Fruit fly (Drosophila melanogaster) whole organism, wandering third instar larva: ENCODE data around the gene CG33223.

ENCODE experiments used
- CrebA ChIP-seq: fragments of 200-800 bp; sonication (Bioruptor generic); optimal IDR thresholded peaks from 2 replicates; lab custom pipeline; 2016; ENCODE audit warnings: missing biosample characterization, mild to moderate bottlenecking, missing genetic modification characterization, borderline replicate concordance
- Hr78 ChIP-seq: fragments of >200 bp; optimal IDR thresholded peaks from 2 replicates; lab custom pipeline; 2017; ENCODE audit warnings: missing biosample characterization, missing genetic modification characterization
- Myc ChIP-seq: fragments of >200 bp; optimal IDR thresholded peaks from 2 replicates; lab custom pipeline; 2017
- N ChIP-seq: fragments of >200 bp; optimal IDR thresholded peaks from 2 replicates; lab custom pipeline; 2018; ENCODE audit warnings: missing biosample characterization, missing external identifiers, missing genetic modification characterization
- OdsH ChIP-seq: fragments of 200-800 bp; sonication (Bioruptor generic); optimal IDR thresholded peaks from 2 replicates; lab custom pipeline; 2016; ENCODE audit warnings: missing biosample characterization, mild to moderate bottlenecking, missing genetic modification characterization
- br ChIP-seq: fragments of 200-800 bp; sonication (Bioruptor generic); optimal IDR thresholded peaks from 2 replicates; lab custom pipeline; 2016; ENCODE audit warnings: missing biosample characterization, missing genetic modification characterization
- dmrt93B ChIP-seq: fragments of 200-800 bp; sonication (Bioruptor generic); optimal IDR thresholded peaks from 2 replicates; lab custom pipeline; 2018; ENCODE audit warnings: missing biosample characterization, mild to moderate bottlenecking, missing genetic modification characterization
- ey ChIP-seq: fragments of 200-800 bp; sonication (Bioruptor generic); optimal IDR thresholded peaks from 2 replicates; lab custom pipeline; 2016; ENCODE audit warnings: missing biosample characterization, missing genetic modification characterization
- foxo ChIP-seq, 2 experiments: fragments of 200-800 bp; sonication (Bioruptor generic); optimal IDR thresholded peaks; 2 replicates in 1 of 2; 3 replicates in 1 of 2; lab custom pipeline; 2016 to 2017; ENCODE audit warnings: missing biosample characterization in 2 of 2, missing genetic modification characterization in 2 of 2
- fru ChIP-seq: fragments of 200-800 bp; sonication (Bioruptor generic); optimal IDR thresholded peaks from 3 replicates; lab custom pipeline; 2016; ENCODE audit warnings: missing biosample characterization, mild to moderate bottlenecking, missing genetic modification characterization
- jim ChIP-seq: fragments of 175-275, 200-325 bp; sonication (Bioruptor generic); optimal IDR thresholded peaks from 2 replicates; lab custom pipeline; 2016; ENCODE audit warnings: missing biosample characterization, mild to moderate bottlenecking, missing genetic modification characterization
- lola ChIP-seq: fragments of >200 bp; optimal IDR thresholded peaks from 2 replicates; lab custom pipeline; 2017; ENCODE audit warnings: missing biosample characterization, missing genetic modification characterization
- pan ChIP-seq: fragments of >200 bp; optimal IDR thresholded peaks from 2 replicates; lab custom pipeline; 2017
- usp ChIP-seq: fragments of >200 bp; optimal IDR thresholded peaks from 2 replicates; lab custom pipeline; 2017; ENCODE audit warnings: missing biosample characterization, missing genetic modification characterization

DNA sequence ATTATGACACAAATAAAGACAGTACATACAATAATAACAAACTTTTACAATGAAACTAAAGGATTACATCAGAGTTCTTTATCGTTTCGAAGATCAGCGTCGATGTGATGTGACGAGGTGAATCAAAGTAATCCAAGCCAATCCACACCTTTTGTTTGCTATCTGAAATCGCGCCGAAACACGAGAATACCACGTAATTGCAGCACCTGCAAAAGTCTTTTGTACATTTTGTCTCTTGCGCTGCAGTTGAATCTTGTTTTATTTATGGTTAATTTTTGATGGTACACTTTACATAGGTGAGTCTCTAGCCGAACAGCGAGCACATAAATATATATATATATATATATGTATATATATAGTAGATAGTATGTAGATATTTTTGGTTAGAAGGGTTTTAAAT is 1.1 kb upstream of the CG33223 start:
- TF ChIP-seq foxo (GFP tag; optimal IDR thresholded peaks at IDR 0.05; lab: Kevin White, UChicago) (no peak), usp (GFP tag; lab: Kevin White, UChicago) (no peak), br (GFP tag; lab: Kevin White, UChicago) (no peak), Myc (lab: Kevin White, UChicago) (no peak), fru (GFP tag; lab: Kevin White, UChicago) (no peak), OdsH (GFP tag; lab: Kevin White, UChicago) (no peak), jim (GFP tag; lab: Kevin White, UChicago) (no peak), CrebA (GFP tag; lab: Kevin White, UChicago) (no peak), pan (lab: Kevin White, UChicago) (no peak), Hr78 (GFP tag; lab: Kevin White, UChicago) (no peak), lola (no peak), dmrt93B (no peak), ey (GFP tag; lab: Kevin White, UChicago) (no peak), N (GFP tag; lab: Kevin White, UChicago) (no peak)
